Worm (Caenorhabditis elegans) whole organism, L1 larva: ENCODE measurements around the gene C50F7.6.

Experiments used
- C04F5.9 ChIP-seq: sonication (generic microtip); optimal IDR thresholded peaks from 2 replicates; lab custom pipeline; 2016; ENCODE audit warnings: missing genetic modification characterization, missing compliant biosample characterization
- C34B4.2 ChIP-seq: sonication (generic microtip); optimal IDR thresholded peaks from 2 replicates; lab custom pipeline; 2017; ENCODE audit warnings: mild to moderate bottlenecking, missing genetic modification characterization, missing compliant biosample characterization
- alr-1 ChIP-seq: fragments of 200-800 bp; sonication (Bioruptor generic); optimal IDR thresholded peaks from 2 replicates; lab custom pipeline; 2018; ENCODE audit warnings: borderline replicate concordance, mild to moderate bottlenecking, missing genetic modification characterization, missing compliant biosample characterization
- ama-1 ChIP-seq: fragments of 150-350 bp; optimal IDR thresholded peaks from 2 replicates; lab custom pipeline; 2014
- ceh-63 ChIP-seq: fragments of 200-800 bp; sonication (Bioruptor generic); optimal IDR thresholded peaks from 2 replicates; lab custom pipeline; 2018; ENCODE audit warnings: mild to moderate bottlenecking, missing genetic modification characterization, missing compliant biosample characterization
- ceh-90 ChIP-seq: sonication (generic microtip); optimal IDR thresholded peaks from 2 replicates; lab custom pipeline; 2016; ENCODE audit warnings: missing genetic modification characterization, missing compliant biosample characterization
- ces-1 ChIP-seq: fragments of 150-350 bp; optimal IDR thresholded peaks from 2 replicates; lab custom pipeline; 2014; ENCODE audit warnings: missing biosample characterization, missing genetic modification reagents, missing genetic modification characterization
- efl-1 ChIP-seq, 4 experiments: fragments of 150-350 bp; optimal IDR thresholded peaks in 3 of 4; peaks in 1 of 4; 1 replicate in 1 of 4; 2 replicates in 3 of 4; lab custom pipeline; 2014; ENCODE audit warnings: missing biosample characterization in 2 of 4, missing genetic modification characterization in 2 of 4, missing genetic modification reagents in 2 of 4
- elt-2 ChIP-seq: sonication (generic microtip); optimal IDR thresholded peaks from 2 replicates; lab custom pipeline; 2016; ENCODE audit warnings: missing genetic modification characterization, mild to moderate bottlenecking, inconsistent platforms, missing compliant biosample characterization, missing genetic modification reagents
- grh-1 ChIP-seq: fragments of 200-800 bp; sonication (Bioruptor generic); IDR thresholded peaks from 2 replicates; pipeline ENCODE4 v1.3.6; 2022; ENCODE audit warnings: missing genetic modification reagents, missing genetic modification characterization, missing compliant biosample characterization
- hlh-4 ChIP-seq: sonication (generic microtip); optimal IDR thresholded peaks from 2 replicates; lab custom pipeline; 2016; ENCODE audit warnings: mild to moderate bottlenecking, missing genetic modification characterization, missing compliant biosample characterization
- jun-1 ChIP-seq: fragments of 150-350 bp; optimal IDR thresholded peaks from 2 replicates; lab custom pipeline; 2014; ENCODE audit warnings: missing biosample characterization, missing genetic modification reagents, missing genetic modification characterization
- lin-13 ChIP-seq: fragments of 150-350 bp; optimal IDR thresholded peaks from 2 replicates; lab custom pipeline; 2014; ENCODE audit warnings: missing biosample characterization, missing genetic modification reagents, missing genetic modification characterization
- lin-14 ChIP-seq: fragments of 200-800 bp; sonication (Bioruptor generic); optimal IDR thresholded peaks from 2 replicates; lab custom pipeline; 2018; ENCODE audit warnings: mild to moderate bottlenecking, missing genetic modification characterization, moderate library complexity, missing compliant biosample characterization
- lir-3 ChIP-seq: sonication (generic microtip); optimal IDR thresholded peaks from 2 replicates; lab custom pipeline; 2016; ENCODE audit warnings: mild to moderate bottlenecking, missing genetic modification characterization, moderate library complexity, missing compliant biosample characterization; ENCODE audit not compliant: poor library complexity
- mep-1 ChIP-seq: fragments of 150-350 bp; optimal IDR thresholded peaks from 2 replicates; lab custom pipeline; 2014; ENCODE audit warnings: missing biosample characterization, missing genetic modification characterization
- nhr-28 ChIP-seq: fragments of 150-350 bp; optimal IDR thresholded peaks from 2 replicates; lab custom pipeline; 2014; ENCODE audit warnings: missing biosample characterization, missing genetic modification characterization
- nhr-71 ChIP-seq: sonication (generic microtip); optimal IDR thresholded peaks from 2 replicates; lab custom pipeline; 2016; ENCODE audit warnings: mild to moderate bottlenecking, missing genetic modification characterization, moderate library complexity, missing compliant biosample characterization
- nhr-76 ChIP-seq: sonication (generic microtip); optimal IDR thresholded peaks from 2 replicates; lab custom pipeline; 2017; ENCODE audit warnings: missing biosample characterization, missing genetic modification characterization
- nhr-77 ChIP-seq: fragments of 150-350 bp; optimal IDR thresholded peaks from 2 replicates; lab custom pipeline; 2014; ENCODE audit warnings: missing biosample characterization, missing genetic modification characterization
- nhr-84 ChIP-seq: sonication (generic microtip); optimal IDR thresholded peaks from 2 replicates; lab custom pipeline; 2017; ENCODE audit warnings: missing biosample characterization, missing genetic modification characterization
- nhr-85 ChIP-seq: sonication (generic microtip); peaks from one replicate; lab custom pipeline; 2016; ENCODE audit warnings: missing genetic modification characterization, inconsistent platforms, missing compliant biosample characterization
- rnt-1 ChIP-seq: sonication (generic microtip); optimal IDR thresholded peaks from 2 replicates; lab custom pipeline; 2016; ENCODE audit warnings: mild to moderate bottlenecking, missing genetic modification characterization, moderate library complexity, missing compliant biosample characterization
- snpc-4 ChIP-seq: fragments of 150-350 bp; optimal IDR thresholded peaks from 2 replicates; lab custom pipeline; 2014; ENCODE audit warnings: missing biosample characterization, missing genetic modification characterization
- tbx-2 ChIP-seq: sonication (generic microtip); optimal IDR thresholded peaks from 2 replicates; lab custom pipeline; 2016; ENCODE audit warnings: missing genetic modification characterization, missing compliant biosample characterization
- tlp-1 ChIP-seq: fragments of 150-350 bp; optimal IDR thresholded peaks from 2 replicates; lab custom pipeline; 2014; ENCODE audit warnings: missing biosample characterization, missing genetic modification characterization
- unc-62 ChIP-seq: fragments of 150-350 bp; optimal IDR thresholded peaks from 2 replicates; lab custom pipeline; 2014; ENCODE audit warnings: missing biosample characterization, missing genetic modification reagents, missing genetic modification characterization
- unc-98 ChIP-seq: fragments of 200-800 bp; sonication (Bioruptor generic); IDR thresholded peaks from 2 replicates; pipeline ENCODE4 v1.3.6; 2022; ENCODE audit warnings: missing genetic modification characterization, missing compliant biosample characterization
- ztf-11 ChIP-seq, 2 experiments: sonication (generic microtip); optimal IDR thresholded peaks; 2 replicates each; lab custom pipeline; 2016 to 2017; ENCODE audit warnings: missing genetic modification characterization in 2 of 2, missing biosample characterization in 1 of 2, missing compliant biosample characterization in 1 of 2

The C50F7.6 gene

DNA sequence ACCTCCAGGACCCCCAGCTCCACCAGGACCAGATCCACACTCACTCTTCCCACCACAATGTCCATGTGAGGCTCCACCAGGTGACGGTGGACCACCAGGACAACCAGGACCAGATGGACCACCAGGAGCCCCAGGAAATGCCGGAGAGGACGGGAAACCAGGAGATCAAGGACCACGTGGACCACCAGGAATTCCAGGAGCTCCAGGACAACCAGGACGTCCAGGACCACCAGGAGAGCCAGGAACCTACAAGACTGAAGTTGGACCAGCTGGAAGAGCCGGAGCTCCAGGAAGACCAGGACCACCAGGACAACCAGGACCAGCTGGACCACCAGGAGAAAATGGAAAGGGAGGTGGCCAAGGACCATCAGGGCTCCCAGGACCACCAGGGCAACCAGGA is 31.1 kb upstream of the C50F7.6 start:
- no peak for TF ChIP-seq unc-98

DNA sequence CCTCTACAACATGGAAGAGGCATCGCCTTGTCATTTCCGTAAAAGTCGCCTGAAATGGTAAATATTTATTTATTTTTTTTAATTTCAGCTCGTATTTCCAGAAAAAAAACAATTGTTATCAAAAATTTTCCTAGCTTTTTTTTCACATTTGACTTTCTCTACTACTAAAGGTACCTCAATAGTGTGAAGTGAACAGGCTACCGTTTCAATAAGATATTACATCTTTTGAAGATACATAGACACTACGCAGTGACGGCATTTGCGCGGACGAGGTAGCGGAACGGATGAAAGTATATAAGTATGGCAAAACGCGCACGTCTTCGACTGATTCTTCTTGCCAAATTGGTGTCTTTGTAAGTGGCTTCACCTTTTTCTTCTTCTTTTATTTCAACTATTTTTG is 30.1 kb upstream of the C50F7.6 start, which contains the start of gene col-14:
TSS of gene col-14 (plus strand) at position 301 of the 400 bp plus-strand sequence.
- no peak for TF ChIP-seq efl-1 (optimal IDR thresholded peaks at IDR 0.05; lab: Kevin White, UChicago)
- peak in 1 of 2 experiments; percentile 14 for TF ChIP-seq efl-1 (GFP tag; optimal IDR thresholded peaks at IDR 0.05 in 1 of 2; lab: Kevin White, UChicago)
- no peak for TF ChIP-seq snpc-4 (tag; lab: Kevin White, UChicago)

DNA sequence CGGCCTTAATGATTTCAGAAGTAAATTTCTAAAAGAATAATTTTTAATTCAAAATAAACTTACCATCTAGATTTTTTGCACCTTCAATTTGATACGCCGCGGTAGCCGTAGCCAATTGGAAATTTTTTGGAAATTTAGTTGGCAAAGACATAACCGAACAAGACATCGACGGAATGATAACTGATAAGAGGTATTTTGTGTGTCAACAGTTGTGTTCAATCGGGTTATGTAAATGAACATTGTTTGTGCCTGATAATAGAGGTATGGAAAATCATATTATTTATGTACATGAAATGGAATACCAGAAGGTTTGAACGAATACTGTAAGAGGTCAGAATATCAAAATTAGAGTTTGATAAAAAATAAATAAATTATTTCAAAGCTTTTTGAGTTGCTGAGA is 24.8 kb upstream of the C50F7.6 start, which contains the start of gene klo-1:
TSS of gene klo-1 (minus strand) at position 388 of the 400 bp plus-strand sequence.
- TF ChIP-seq elt-2 (tag; lab: Kevin White, UChicago) (peak; percentile 49), unc-62 (GFP tag; lab: Kevin White, UChicago) (no peak)
- TF ChIP-seq, all 84 proteins: peak for 1

DNA sequence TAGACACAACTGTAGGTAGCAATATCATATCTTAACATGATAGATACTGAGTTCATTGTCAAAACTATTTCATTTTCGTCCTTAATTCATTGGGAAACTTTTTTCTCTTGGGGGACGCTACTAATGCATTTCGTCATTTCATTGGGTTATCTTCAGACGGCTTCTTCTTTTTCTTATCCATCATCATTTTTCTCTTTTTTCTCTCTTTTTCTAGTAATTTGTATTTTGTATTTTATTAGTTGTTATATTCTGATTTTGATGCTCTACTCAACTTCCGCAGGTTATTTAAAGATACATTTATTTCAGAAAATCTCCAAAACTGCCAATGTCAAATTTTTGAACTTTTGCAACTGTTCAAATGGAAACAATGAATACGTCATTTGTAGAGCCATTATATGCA is 20.5 kb upstream of the C50F7.6 start, which contains the start of gene npr-35:
TSS of gene npr-35 (plus strand) at position 301 of the 400 bp plus-strand sequence.
- no peak for TF ChIP-seq rnt-1 (tag; lab: Kevin White, UChicago)
- TF ChIP-seq ama-1: no peak
- TF ChIP-seq nhr-84 (tag; lab: Kevin White, UChicago): no peak
- TF ChIP-seq C04F5.9: no peak
- no peak for TF ChIP-seq ceh-63 (GFP tag; lab: Kevin White, UChicago)
- TF ChIP-seq tbx-2 (tag; lab: Kevin White, UChicago): no peak
- TF ChIP-seq hlh-4 (tag; lab: Kevin White, UChicago): no peak
- TF ChIP-seq alr-1 (tag; lab: Kevin White, UChicago): no peak

DNA sequence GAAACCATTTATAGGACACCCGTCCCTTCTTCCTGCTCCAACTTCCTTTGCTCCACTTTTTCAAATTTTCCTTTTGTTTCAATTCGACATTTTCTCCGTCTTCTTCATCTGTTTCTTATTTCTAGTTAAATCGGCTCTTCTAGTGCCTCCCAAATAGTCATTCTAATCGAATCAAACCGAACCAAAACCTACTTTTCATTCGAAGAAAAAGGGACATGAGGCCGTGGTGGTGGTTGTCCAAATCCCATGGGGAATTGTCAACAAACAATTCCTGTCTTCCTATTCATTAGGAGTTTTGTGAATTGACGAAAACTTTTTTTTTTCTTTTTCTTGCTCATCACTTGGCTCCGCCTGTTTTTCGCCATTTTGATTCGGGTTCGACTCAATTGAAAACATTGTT is 13.6 kb upstream of the C50F7.6 start:
- TF ChIP-seq nhr-85 (tag; lab: Kevin White, UChicago) (no peak), nhr-77 (tag; lab: Kevin White, UChicago) (no peak), tbx-2 (tag; lab: Kevin White, UChicago) (peak; percentile 39), ces-1 (no peak), rnt-1 (tag; lab: Kevin White, UChicago) (no peak), nhr-28 (no peak), mep-1 (tag; lab: Kevin White, UChicago) (no peak), ceh-90 (tag; lab: Kevin White, UChicago) (no peak), lin-14 (GFP tag; lab: Kevin White, UChicago) (peak; percentile 66), nhr-71 (tag; lab: Kevin White, UChicago) (no peak), jun-1 (tag; lab: Kevin White, UChicago) (no peak)

DNA sequence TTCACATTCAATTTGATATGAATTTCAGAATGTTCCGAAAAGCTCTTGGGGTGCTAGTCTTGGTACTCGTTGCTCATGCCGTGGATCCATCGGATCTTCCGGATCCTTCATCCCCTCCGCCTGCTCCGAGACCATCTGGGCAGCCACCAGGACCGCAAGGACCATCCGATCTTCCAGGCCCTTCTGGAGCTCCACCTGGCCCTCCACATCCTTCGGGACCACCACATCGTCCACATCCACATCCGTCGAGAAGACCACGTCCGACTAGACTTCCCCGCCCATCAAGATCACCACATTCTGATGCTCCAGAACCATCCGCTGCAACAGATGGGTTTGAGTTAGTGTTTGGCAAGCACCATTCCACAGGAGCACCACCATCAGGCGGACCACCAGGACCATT is 11.6 kb upstream of the C50F7.6 start, which contains the start of gene clx-1:
TSS of gene clx-1 (plus strand) at position 30 of the 400 bp plus-strand sequence.
- TF ChIP-seq grh-1 (GFP tag; lab: Robert Waterston, UW) (no peak), nhr-76 (tag; lab: Kevin White, UChicago) (no peak), C04F5.9 (no peak), ceh-63 (GFP tag; lab: Kevin White, UChicago) (no peak), hlh-4 (tag; lab: Kevin White, UChicago) (no peak), ztf-11 (tag; optimal IDR thresholded peaks at IDR 0.05; lab: Kevin White, UChicago) (no peak)

DNA sequence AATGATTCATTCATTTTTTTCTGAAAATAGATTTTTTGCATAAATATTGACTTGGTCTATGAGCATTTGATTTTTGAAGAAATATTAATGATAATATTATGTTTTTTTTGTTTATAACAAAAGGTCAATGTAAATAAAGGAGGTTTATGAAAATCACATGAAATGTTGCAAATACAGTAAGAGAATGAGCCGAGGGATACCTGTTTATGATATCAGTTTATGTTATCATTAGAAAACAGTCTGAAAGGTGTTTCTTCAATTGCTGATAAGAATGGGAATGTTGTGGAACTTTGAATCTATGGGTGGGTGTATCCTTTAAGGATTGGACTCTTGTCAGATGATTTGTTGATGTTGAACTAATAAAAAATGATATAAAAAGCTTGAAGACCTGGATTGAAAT is 11.2 kb upstream of the C50F7.6 start:
- TF ChIP-seq lin-13: no peak
- no peak for TF ChIP-seq tlp-1 (tag; lab: Kevin White, UChicago)
- no peak for TF ChIP-seq C34B4.2 (tag; lab: Kevin White, UChicago)
- no peak for TF ChIP-seq nhr-76 (tag; lab: Kevin White, UChicago)
- TF ChIP-seq ceh-63 (GFP tag; lab: Kevin White, UChicago): no peak
- no peak for TF ChIP-seq nhr-28
- TF ChIP-seq lir-3 (tag; lab: Kevin White, UChicago): no peak
